Worm (Caenorhabditis elegans): Measurements from ENCODE around the gene T14A8.2.

DNA sequence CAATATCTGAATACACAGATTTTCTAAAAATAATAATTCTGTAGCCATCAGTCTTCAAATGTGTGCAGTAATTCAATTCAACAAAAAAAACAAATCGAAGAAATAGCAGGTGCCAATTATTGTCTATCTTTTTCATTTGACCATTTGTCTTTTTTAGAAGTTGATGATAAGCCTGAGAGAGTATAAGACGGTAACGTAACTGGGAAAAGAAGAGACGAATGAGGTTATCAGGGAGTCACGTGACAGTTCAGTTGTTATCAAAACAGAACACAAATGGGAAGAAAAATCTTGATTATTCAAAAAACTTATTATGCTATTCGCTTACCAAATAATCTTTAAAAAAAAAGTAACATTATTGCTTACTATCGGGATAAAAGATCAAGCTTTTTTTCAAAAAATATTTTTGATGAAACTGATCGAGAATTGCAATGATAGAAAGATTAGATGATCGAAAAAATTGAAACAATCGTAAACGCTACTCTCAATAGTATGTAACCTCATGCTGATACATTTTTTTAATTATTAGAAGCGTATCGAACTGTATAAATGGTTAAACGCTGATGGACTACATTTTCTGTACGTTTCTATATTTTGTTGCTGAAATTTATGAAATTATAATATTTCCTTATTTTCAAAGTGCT is 22.0 kb upstream of the T14A8.2 start:
- TF ChIP-seq nfya-1 (tag; optimal IDR thresholded peaks at IDR 0.05) (no peak), unc-55 (GFP tag; optimal IDR thresholded peaks at IDR 0.05) (no peak), hlh-30 (tag; optimal IDR thresholded peaks at IDR 0.05; ENCODE audit: insufficient read depth) (peak; percentile 17), pqm-1 (tag; optimal IDR thresholded peaks at IDR 0.05) (no peak), ceh-18 (tag; optimal IDR thresholded peaks at IDR 0.05) (no peak), pha-4 (tag; optimal IDR thresholded peaks at IDR 0.05) (no peak), tbx-2 (tag; optimal IDR thresholded peaks at IDR 0.05) (no peak), elt-2 (tag; optimal IDR thresholded peaks at IDR 0.05) (peak; percentile 8), ceh-9 (tag; optimal IDR thresholded peaks at IDR 0.05) (no peak), ztf-16 (tag; optimal IDR thresholded peaks at IDR 0.05) (no peak)
